Fruit fly (Drosophila melanogaster) whole organism, pupa: ENCODE measurements around the gene Jon65Ai.

Experiments used
- CG10348 ChIP-seq: fragments of 200-800 bp; sonication (Bioruptor generic); IDR thresholded peaks from 2 replicates; pipeline ENCODE4 v1.3.6; 2022; ENCODE audit warnings: missing biosample characterization, missing genetic modification characterization
- CG12605 ChIP-seq: fragments of 200-800 bp; sonication (Bioruptor generic); IDR thresholded peaks from 2 replicates; pipeline ENCODE4 v1.3.6; 2022; ENCODE audit warnings: missing biosample characterization, missing genetic modification characterization
- CG13204 ChIP-seq: fragments of 200-800 bp; sonication (Bioruptor generic); optimal IDR thresholded peaks from 2 replicates; lab custom pipeline; 2018; ENCODE audit warnings: missing biosample characterization, mild to moderate bottlenecking, missing genetic modification characterization, moderate library complexity
- CG14655 ChIP-seq: fragments of 200-800 bp; sonication (Bioruptor generic); optimal IDR thresholded peaks from 3 replicates; lab custom pipeline; 2017; ENCODE audit warnings: mild to moderate bottlenecking, missing biosample characterization, missing genetic modification reagents, missing genetic modification characterization
- CG15710 ChIP-seq: fragments of 200-800 bp; sonication (Bioruptor generic); optimal IDR thresholded peaks from 2 replicates; lab custom pipeline; 2018; ENCODE audit warnings: missing biosample characterization, mild to moderate bottlenecking, missing genetic modification characterization, moderate library complexity
- CG17806 ChIP-seq: fragments of 200-800 bp; sonication (Bioruptor generic); optimal IDR thresholded peaks from 2 replicates; lab custom pipeline; 2018; ENCODE audit warnings: missing biosample characterization, mild to moderate bottlenecking, missing genetic modification characterization, moderate library complexity
- CG32121 ChIP-seq: fragments of 200-800 bp; sonication (Bioruptor generic); IDR thresholded peaks from 2 replicates; pipeline ENCODE4 v1.3.6; 2022; ENCODE audit warnings: missing biosample characterization, missing genetic modification characterization
- CG34367 ChIP-seq: fragments of 200-800 bp; sonication (Bioruptor generic); optimal IDR thresholded peaks from 2 replicates; lab custom pipeline; 2018; ENCODE audit warnings: missing biosample characterization, mild to moderate bottlenecking, missing genetic modification characterization
- CG4496 ChIP-seq: fragments of 200-800 bp; sonication (Bioruptor generic); IDR thresholded peaks from 3 replicates; pipeline ENCODE4 v1.3.6; 2022; ENCODE audit warnings: missing biosample characterization, missing genetic modification characterization
- CG8159 ChIP-seq: fragments of 200-800 bp; sonication (Bioruptor generic); optimal IDR thresholded peaks from 3 replicates; lab custom pipeline; 2018; ENCODE audit warnings: missing biosample characterization, mild to moderate bottlenecking, missing genetic modification characterization, moderate library complexity
- CG8301 ChIP-seq: fragments of 200-800 bp; sonication (Bioruptor generic); optimal IDR thresholded peaks from 2 replicates; lab custom pipeline; 2018; ENCODE audit warnings: missing biosample characterization, mild to moderate bottlenecking, missing genetic modification characterization
- CG9948 ChIP-seq: fragments of 200-800 bp; sonication (Bioruptor generic); optimal IDR thresholded peaks from 2 replicates; lab custom pipeline; 2018; ENCODE audit warnings: missing biosample characterization, mild to moderate bottlenecking, missing genetic modification characterization, moderate library complexity
- D1 ChIP-seq: fragments of 200-800 bp; sonication (Bioruptor generic); optimal IDR thresholded peaks from 2 replicates; lab custom pipeline; 2018; ENCODE audit warnings: missing biosample characterization, mild to moderate bottlenecking, missing genetic modification characterization, moderate library complexity
- EcR ChIP-seq: fragments of 200-800 bp; sonication (Bioruptor generic); optimal IDR thresholded peaks from 3 replicates; lab custom pipeline; 2019; ENCODE audit warnings: missing biosample characterization, missing genetic modification characterization, mild to moderate bottlenecking, moderate library complexity, missing genetic modification reagents
- Ets98B ChIP-seq: fragments of 200-800 bp; sonication (Bioruptor generic); IDR thresholded peaks from 2 replicates; pipeline ENCODE4 v1.3.6; 2022; ENCODE audit warnings: missing biosample characterization, missing genetic modification characterization
- Pif1A ChIP-seq: fragments of 200-800 bp; sonication (Bioruptor generic); optimal IDR thresholded peaks from 3 replicates; lab custom pipeline; 2016; ENCODE audit warnings: missing biosample characterization, missing genetic modification characterization
- Pif1B ChIP-seq: fragments of 200-800 bp; sonication (Bioruptor generic); optimal IDR thresholded peaks from 3 replicates; lab custom pipeline; 2016; ENCODE audit warnings: missing biosample characterization, missing genetic modification characterization
- Snoo ChIP-seq: fragments of 200-800 bp; sonication (Bioruptor generic); optimal IDR thresholded peaks from 3 replicates; lab custom pipeline; 2017; ENCODE audit warnings: missing biosample characterization, mild to moderate bottlenecking, missing genetic modification characterization, inconsistent platforms
- fd96Ca ChIP-seq: fragments of 200-800 bp; sonication (Bioruptor generic); IDR thresholded peaks from 3 replicates; pipeline ENCODE4 v1.3.6; 2022; ENCODE audit warnings: missing biosample characterization, missing genetic modification characterization
- gl ChIP-seq: fragments of 200-800 bp; sonication (Bioruptor generic); optimal IDR thresholded peaks from 2 replicates; lab custom pipeline; 2018; ENCODE audit warnings: missing biosample characterization, mild to moderate bottlenecking, missing genetic modification characterization
- rn ChIP-seq: fragments of 200-800 bp; sonication (Bioruptor generic); IDR thresholded peaks from 2 replicates; pipeline ENCODE4 v1.3.6; 2022; ENCODE audit warnings: missing biosample characterization, missing genetic modification characterization

The Jon65Ai gene

DNA sequence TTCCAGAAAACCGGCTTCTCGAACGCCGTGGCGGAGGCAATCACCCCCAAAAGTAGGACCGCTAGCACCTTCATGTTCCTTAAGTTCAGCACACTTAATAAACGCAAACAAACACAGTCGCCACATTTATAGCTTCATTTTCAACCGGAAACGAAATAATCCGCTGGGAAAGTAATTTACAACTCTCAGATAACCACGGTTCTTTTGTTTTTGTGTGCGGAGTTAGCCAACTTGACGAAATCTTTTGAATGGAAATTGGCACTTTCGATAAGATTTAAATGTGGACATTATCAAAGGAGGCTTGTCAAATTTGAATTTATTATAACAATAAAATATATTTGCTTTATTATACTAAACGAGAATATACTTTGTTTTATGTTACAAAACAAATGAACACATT is at the start of gene Jon65Ai:
Gene Jon65Ai, minus strand, starts transcription at position 101 of the 400 bp plus-strand sequence.
- no peak for TF ChIP-seq CG12605 (GFP tag; lab: Robert Waterston, UW)
- no peak for TF ChIP-seq CG10348 (GFP tag; lab: Robert Waterston, UW)
- no peak for TF ChIP-seq CG4496
- TF ChIP-seq gl (tag; lab: Kevin White, UChicago), result no peak
- TF ChIP-seq CG17806 (tag; lab: Kevin White, UChicago), result no peak
- no peak for TF ChIP-seq CG32121
- no peak for TF ChIP-seq CG15710 (tag; lab: Kevin White, UChicago)
- no peak for TF ChIP-seq Pif1B (GFP tag; lab: Kevin White, UChicago)
- TF ChIP-seq CG9948, result no peak
- no peak for TF ChIP-seq Ets98B (GFP tag; lab: Robert Waterston, UW)
- TF ChIP-seq CG34367 (tag; lab: Kevin White, UChicago), result no peak
- no peak for TF ChIP-seq Snoo
- TF ChIP-seq fd96Ca (GFP tag; lab: Robert Waterston, UW), result no peak
- no peak for TF ChIP-seq D1
- TF ChIP-seq CG14655 (GFP tag; lab: Kevin White, UChicago), result no peak
- no peak for TF ChIP-seq CG8159 (tag; lab: Kevin White, UChicago)
- TF ChIP-seq EcR, result no peak
- TF ChIP-seq, all 21 proteins: peak for 0

DNA sequence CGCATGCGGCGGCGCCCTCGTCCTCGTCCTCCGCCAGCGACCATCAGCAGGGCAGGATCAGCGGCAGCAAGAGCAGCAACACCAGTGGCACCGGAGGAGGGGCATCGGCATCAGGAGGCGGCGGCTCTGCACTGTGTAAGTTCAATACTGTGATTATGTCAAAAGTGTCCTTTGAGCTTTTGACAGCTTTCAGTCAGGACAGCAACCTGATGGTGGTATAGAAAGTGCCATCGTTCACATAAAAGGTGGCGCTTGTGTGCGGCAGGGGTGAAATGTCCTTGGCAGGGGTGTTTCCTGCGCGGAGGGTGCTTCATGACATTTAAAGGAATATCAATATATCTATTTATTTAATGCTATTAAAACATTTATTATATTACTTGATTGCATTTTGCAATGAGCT is 49.4 kb upstream of the Jon65Ai start:
- no peak for TF ChIP-seq gl (tag; lab: Kevin White, UChicago)
- no peak for TF ChIP-seq CG13204 (GFP tag; lab: Kevin White, UChicago)
- TF ChIP-seq CG8301, result no peak
- no peak for TF ChIP-seq Snoo

DNA sequence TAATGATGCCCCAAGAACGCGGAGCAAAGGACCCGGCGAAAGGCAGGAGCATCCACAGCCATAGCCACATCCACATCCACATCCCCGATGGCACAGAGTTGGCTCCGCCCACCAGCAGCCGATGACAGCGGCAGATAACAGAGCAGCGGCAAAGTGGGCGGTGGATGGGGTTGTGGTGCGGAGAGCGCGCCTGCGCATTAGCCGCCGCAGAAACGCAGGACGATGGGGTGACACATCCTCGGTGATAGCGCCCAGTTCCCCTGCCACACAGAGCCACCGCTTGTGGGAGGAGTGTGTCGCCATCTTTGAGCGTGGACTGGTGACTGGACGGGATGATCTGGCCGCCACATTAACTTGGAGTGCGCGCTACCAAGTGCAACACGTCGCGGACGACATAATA is 43.0 kb upstream of the Jon65Ai start, which contains the start of gene Ets65A:
Gene Ets65A, plus strand, starts transcription at position 348 of the 400 bp plus-strand sequence.
- no peak for TF ChIP-seq Ets98B (GFP tag; lab: Robert Waterston, UW)
- TF ChIP-seq CG9948, result no peak
- no peak for TF ChIP-seq CG12605 (GFP tag; lab: Robert Waterston, UW)
- no peak for TF ChIP-seq rn

DNA sequence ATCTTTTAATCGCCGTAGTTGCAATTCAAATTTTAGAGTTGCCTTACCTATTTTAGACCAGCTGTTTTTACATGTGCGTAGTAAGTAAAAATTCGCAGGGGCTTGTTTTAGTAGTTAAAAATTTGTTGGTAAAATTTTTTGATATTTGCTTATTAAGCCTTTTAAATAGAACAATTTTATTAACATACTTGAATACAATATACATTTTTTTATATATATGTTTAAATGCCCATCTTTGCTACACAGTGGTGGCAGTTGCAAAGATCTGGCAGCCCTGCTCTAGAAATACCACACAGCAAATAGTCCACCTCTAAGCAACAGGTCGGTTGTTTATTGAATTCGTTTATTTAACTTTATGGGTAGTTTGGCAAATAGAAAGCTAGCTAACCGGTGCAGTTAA is 40.5 kb upstream of the Jon65Ai start, which contains the start of the genes CG10467 and loj:
Gene CG10467, minus strand, starts transcription at position 51 of the 400 bp plus-strand sequence.
Gene loj, plus strand, starts transcription at position 291 of the 400 bp plus-strand sequence.
- TF ChIP-seq CG32121 (peak; percentile 86), Snoo (peak; percentile 86), CG8301 (peak; percentile 82), Pif1B (GFP tag; lab: Kevin White, UChicago) (peak; percentile 72), Pif1A (GFP tag; lab: Kevin White, UChicago) (peak; percentile 74), CG4496 (peak; percentile 96), CG17806 (tag; lab: Kevin White, UChicago) (peak; percentile 94), CG8159 (tag; lab: Kevin White, UChicago) (peak; percentile 91), CG15710 (tag; lab: Kevin White, UChicago) (peak; percentile 88), CG13204 (GFP tag; lab: Kevin White, UChicago) (no peak), D1 (peak; percentile 78), Ets98B (GFP tag; lab: Robert Waterston, UW) (peak; percentile 88), fd96Ca (GFP tag; lab: Robert Waterston, UW) (peak; percentile 87), CG12605 (GFP tag; lab: Robert Waterston, UW) (peak; percentile 81), CG10348 (GFP tag; lab: Robert Waterston, UW) (peak; percentile 87), CG34367 (tag; lab: Kevin White, UChicago) (peak; percentile 85), CG9948 (peak; percentile 94), rn (peak; percentile 95), EcR (no peak), gl (tag; lab: Kevin White, UChicago) (peak; percentile 37), CG14655 (GFP tag; lab: Kevin White, UChicago) (peak; percentile 88)

DNA sequence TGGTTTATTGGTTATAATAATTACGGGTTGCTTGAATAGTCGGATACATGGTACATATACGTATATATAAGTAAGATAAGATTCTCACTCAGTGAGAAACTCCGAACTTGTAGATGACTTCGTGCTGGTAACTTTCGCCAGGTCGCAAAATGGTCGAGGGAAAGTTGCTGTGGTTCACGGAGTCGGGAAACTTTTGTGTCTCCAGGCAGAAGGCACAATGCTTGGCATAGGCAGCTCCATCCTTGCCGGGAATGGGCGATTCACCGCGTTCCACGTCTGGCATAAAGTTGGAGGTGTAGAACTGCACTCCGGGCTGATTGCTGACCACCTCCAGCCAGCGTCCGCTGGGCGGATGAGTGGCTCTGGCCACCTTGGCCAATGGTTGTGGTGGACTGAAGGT is 39.0 kb upstream of the Jon65Ai start, which contains the start of gene CG10469:
Gene CG10469, minus strand, starts transcription at position 101 of the 400 bp plus-strand sequence.
- no peak for TF ChIP-seq CG8159 (tag; lab: Kevin White, UChicago)
- TF ChIP-seq CG12605 (GFP tag; lab: Robert Waterston, UW), result no peak
- TF ChIP-seq CG15710 (tag; lab: Kevin White, UChicago), result no peak
- no peak for TF ChIP-seq Ets98B (GFP tag; lab: Robert Waterston, UW)
- TF ChIP-seq CG4496, result no peak
- TF ChIP-seq CG9948, result no peak
- TF ChIP-seq fd96Ca (GFP tag; lab: Robert Waterston, UW), result no peak
- TF ChIP-seq CG10348 (GFP tag; lab: Robert Waterston, UW), result no peak

DNA sequence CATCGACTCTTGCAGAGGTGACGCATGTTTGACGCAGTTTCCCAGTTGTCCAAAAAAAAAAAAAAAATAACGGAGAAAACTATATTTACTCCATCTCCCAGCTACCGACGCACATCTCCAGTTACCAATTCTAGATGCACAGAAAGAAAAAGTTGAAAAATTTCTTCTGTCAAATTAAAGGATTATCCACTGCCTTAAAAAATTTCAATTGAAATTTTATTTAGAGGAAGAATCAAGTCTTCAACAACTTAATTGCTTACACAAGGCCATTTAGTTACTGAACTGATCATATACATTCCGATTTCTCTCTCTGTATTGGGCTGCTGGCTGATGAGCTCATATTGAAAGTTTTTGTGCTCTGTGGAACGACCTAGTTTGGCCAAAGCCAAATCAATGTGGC is 31.7 kb upstream of the Jon65Ai start:
- 0 out of 2 replicates have a peak, but pooled peaks have one; percentile 24 for TF ChIP-seq CG12605 (GFP tag; lab: Robert Waterston, UW)
- TF ChIP-seq CG14655 (GFP tag; lab: Kevin White, UChicago), result no peak
- TF ChIP-seq rn, result no peak
- no peak for TF ChIP-seq fd96Ca (GFP tag; lab: Robert Waterston, UW)
- TF ChIP-seq CG4496, result peak; percentile 44; the same call in 1 of the 3 replicates
- TF ChIP-seq CG32121, result no peak
- TF ChIP-seq Snoo, result no peak
- no peak for TF ChIP-seq Pif1A (GFP tag; lab: Kevin White, UChicago)
- no peak for TF ChIP-seq D1
- TF ChIP-seq Ets98B (GFP tag; lab: Robert Waterston, UW), result 0 out of 2 replicates have a peak, but pooled peaks have one; percentile 8
- TF ChIP-seq EcR, result no peak
- no peak for TF ChIP-seq Pif1B (GFP tag; lab: Kevin White, UChicago)
- TF ChIP-seq CG13204 (GFP tag; lab: Kevin White, UChicago), result no peak
- TF ChIP-seq CG10348 (GFP tag; lab: Robert Waterston, UW), result 0 out of 2 replicates have a peak, but pooled peaks have one; percentile 26
- no peak for TF ChIP-seq CG17806 (tag; lab: Kevin White, UChicago)
- no peak for TF ChIP-seq CG8301
- TF ChIP-seq CG8159 (tag; lab: Kevin White, UChicago), result no peak
